Worm (Caenorhabditis elegans) whole organism, early embryonic: ENCODE measurements around the gene prx-19.

Experiments used
- B0310.2 ChIP-seq: sonication (generic microtip); optimal IDR thresholded peaks from 2 replicates; lab custom pipeline; 2016; ENCODE audit warnings: mild to moderate bottlenecking, missing genetic modification characterization, missing compliant biosample characterization
- F13C5.2 ChIP-seq: sonication (generic microtip); optimal IDR thresholded peaks from 2 replicates; lab custom pipeline; 2017; ENCODE audit warnings: mild to moderate bottlenecking, missing genetic modification characterization, inconsistent platforms, missing compliant biosample characterization
- ama-1 ChIP-seq: fragments of 150-350 bp; optimal IDR thresholded peaks from 2 replicates; lab custom pipeline; 2014
- ceh-13 ChIP-seq: fragments of 200-800 bp; sonication (Bioruptor generic); optimal IDR thresholded peaks from 2 replicates; lab custom pipeline; 2018; ENCODE audit warnings: mild to moderate bottlenecking, missing genetic modification characterization, missing compliant biosample characterization
- ceh-36 ChIP-seq: sonication (generic microtip); optimal IDR thresholded peaks from 2 replicates; lab custom pipeline; 2016; ENCODE audit warnings: missing genetic modification characterization, inconsistent platforms, missing compliant biosample characterization
- ets-7 ChIP-seq: sonication (generic microtip); optimal IDR thresholded peaks from 2 replicates; lab custom pipeline; 2016; ENCODE audit warnings: missing genotype, missing genetic modification characterization, missing compliant biosample characterization
- flt-1 ChIP-seq: fragments of 200-800 bp; sonication (Bioruptor generic); IDR thresholded peaks from 2 replicates; pipeline ENCODE4 v1.3.6; 2022; ENCODE audit warnings: missing genetic modification characterization, missing compliant biosample characterization
- hmg-4 ChIP-seq: fragments of 200-800 bp; sonication (Bioruptor generic); optimal IDR thresholded peaks from 2 replicates; lab custom pipeline; 2018; ENCODE audit warnings: mild to moderate bottlenecking, missing genetic modification characterization, missing compliant biosample characterization
- hnd-1 ChIP-seq: sonication (generic microtip); optimal IDR thresholded peaks from 2 replicates; lab custom pipeline; 2016; ENCODE audit warnings: missing genetic modification characterization, missing compliant biosample characterization
- sea-1 ChIP-seq: fragments of 200-800 bp; sonication (Bioruptor generic); conservative IDR thresholded peaks from 2 replicates; pipeline ENCODE4 v1.3.6; 2022; ENCODE audit warnings: missing genetic modification characterization, missing compliant biosample characterization
- tbx-11 ChIP-seq: fragments of 200-800 bp; sonication (Bioruptor generic); IDR thresholded peaks from 2 replicates; pipeline ENCODE4 v1.3.6; 2022; ENCODE audit warnings: missing genetic modification characterization, missing compliant biosample characterization
- tbx-37 ChIP-seq: fragments of 200-800 bp; sonication (Bioruptor generic); conservative IDR thresholded peaks from 2 replicates; pipeline ENCODE4 v1.3.6; 2022; ENCODE audit warnings: missing genetic modification reagents, missing genetic modification characterization, missing compliant biosample characterization

DNA sequence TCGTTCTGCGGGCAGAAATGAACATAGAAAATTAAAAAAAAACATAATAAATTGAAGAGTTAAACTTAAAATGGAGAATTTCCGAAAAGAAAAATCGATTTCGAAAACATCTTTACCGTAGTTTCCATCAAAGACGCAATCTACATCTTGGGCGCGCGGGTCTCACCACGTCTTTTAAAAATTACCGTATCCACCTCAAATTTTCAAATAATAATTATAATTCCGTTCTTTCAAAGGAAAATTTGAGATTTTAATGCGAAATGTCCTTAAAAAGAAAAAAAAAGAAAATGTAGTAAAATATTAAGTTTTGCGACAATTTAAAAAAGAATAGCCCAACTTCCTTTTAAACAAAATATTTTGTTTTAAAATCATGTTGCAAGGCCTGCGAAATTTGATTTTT, 46.0 kb downstream of the prx-19 start:
- no peak for TF ChIP-seq F13C5.2
- no peak for TF ChIP-seq ama-1 (lab: Kevin White, UChicago)
- no peak for TF ChIP-seq ets-7
- no peak for TF ChIP-seq flt-1 (GFP tag; lab: Robert Waterston, UW)
- TF ChIP-seq tbx-37 (GFP tag; lab: Robert Waterston, UW): no peak
- TF ChIP-seq B0310.2 (tag; lab: Kevin White, UChicago): no peak
- no peak for TF ChIP-seq ceh-13
- no peak for TF ChIP-seq tbx-11 (GFP tag; lab: Robert Waterston, UW)
- no peak for TF ChIP-seq sea-1 (GFP tag; lab: Robert Waterston, UW)
- no peak for TF ChIP-seq ceh-36
- no peak for TF ChIP-seq hmg-4 (GFP tag; lab: Kevin White, UChicago)
- no peak for TF ChIP-seq hnd-1 (tag; lab: Kevin White, UChicago)
